Worm (Caenorhabditis elegans) whole organism, L4/young adult: ENCODE data around the gene Y43F8C.3.

Experiments used
- W03F9.2 ChIP-seq: fragments of 150-350 bp; optimal IDR thresholded peaks from 2 replicates; lab custom pipeline; 2014; ENCODE audit warnings: missing biosample characterization, missing genetic modification characterization
- dao-5 ChIP-seq: sonication (generic microtip); optimal IDR thresholded peaks from 2 replicates; lab custom pipeline; 2016; ENCODE audit warnings: missing genotype, missing genetic modification characterization, moderate library complexity, missing compliant biosample characterization
- him-1 ChIP-seq: sonication (generic microtip); optimal IDR thresholded peaks from 2 replicates; lab custom pipeline; 2016; ENCODE audit warnings: missing genotype, missing genetic modification reagents, missing genetic modification characterization, missing compliant biosample characterization

DNA sequence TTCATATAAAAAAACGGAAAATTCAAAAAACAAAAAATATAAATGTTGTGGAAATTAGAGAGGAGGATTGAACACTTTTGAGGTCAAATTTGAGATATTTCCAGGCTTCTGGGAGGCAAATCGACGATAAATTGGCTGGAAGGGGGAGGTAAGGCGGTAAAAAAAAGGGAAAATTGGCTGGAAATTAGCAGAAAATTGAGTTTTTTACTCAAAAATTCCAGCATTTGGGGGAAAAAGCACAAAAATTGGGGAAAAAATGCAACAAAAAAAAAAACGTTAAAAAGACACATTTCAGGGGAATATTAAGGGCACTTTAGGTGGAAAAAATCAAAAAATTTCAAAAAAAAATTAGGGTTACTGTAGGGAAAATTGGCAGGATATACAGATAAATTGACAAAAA is 11.8 kb upstream of the Y43F8C.3 start:
- TF ChIP-seq him-1 (tag; lab: Kevin White, UChicago) (no peak), dao-5 (tag; lab: Kevin White, UChicago) (no peak), W03F9.2 (tag; lab: Kevin White, UChicago) (no peak)
